Worm (Caenorhabditis elegans) whole organism, L2 larva: Measurements from ENCODE around the gene F22F4.5.
A peak's percentile ranks its signal among the peaks of the same experiment; 100 is the strongest.

Source experiments
- C34F6.9 ChIP-seq: fragments of 150-350 bp; optimal IDR thresholded peaks from 2 replicates; lab custom pipeline; 2014; ENCODE audit warnings: missing biosample characterization, missing genetic modification characterization
- ZK546.5 ChIP-seq: sonication (generic microtip); optimal IDR thresholded peaks from 2 replicates; lab custom pipeline; 2017; ENCODE audit warnings: missing biosample characterization, missing genetic modification characterization
- alr-1 ChIP-seq: fragments of 150-350 bp; optimal IDR thresholded peaks from 2 replicates; lab custom pipeline; 2014; ENCODE audit warnings: missing biosample characterization, missing genetic modification characterization
- aly-2 ChIP-seq: fragments of 150-350 bp; optimal IDR thresholded peaks from 2 replicates; lab custom pipeline; 2014; ENCODE audit warnings: missing biosample characterization, missing genetic modification characterization
- ama-1 ChIP-seq: fragments of 150-350 bp; optimal IDR thresholded peaks from 2 replicates; lab custom pipeline; 2018; ENCODE audit warnings: inconsistent platforms
- blmp-1 ChIP-seq: sonication (generic microtip); optimal IDR thresholded peaks from 2 replicates; lab custom pipeline; 2017; ENCODE audit warnings: missing genetic modification characterization, mild to moderate bottlenecking, missing compliant biosample characterization, antibody characterized with exemption, moderate library complexity; ENCODE audit not compliant: insufficient read depth
- ceh-16 ChIP-seq: fragments of 150-350 bp; optimal IDR thresholded peaks from 2 replicates; lab custom pipeline; 2014; ENCODE audit warnings: missing biosample characterization, missing genetic modification characterization
- ceh-82 ChIP-seq: fragments of 150-350 bp; optimal IDR thresholded peaks from 2 replicates; lab custom pipeline; 2014; ENCODE audit warnings: missing biosample characterization, missing genetic modification characterization
- crh-2 ChIP-seq: sonication (generic microtip); optimal IDR thresholded peaks from 2 replicates; lab custom pipeline; 2017; ENCODE audit warnings: missing biosample characterization, missing genetic modification characterization
- dmd-4 ChIP-seq: sonication (generic microtip); optimal IDR thresholded peaks from 2 replicates; lab custom pipeline; 2017; ENCODE audit warnings: missing biosample characterization, missing genetic modification characterization
- egl-27 ChIP-seq: sonication (generic microtip); optimal IDR thresholded peaks from 3 replicates; lab custom pipeline; 2017; ENCODE audit warnings: missing biosample characterization, missing genetic modification reagents, missing genetic modification characterization
- fos-1 ChIP-seq: fragments of 150-350 bp; optimal IDR thresholded peaks from 2 replicates; lab custom pipeline; 2014; ENCODE audit warnings: missing biosample characterization, missing genetic modification characterization
- gmeb-1 ChIP-seq: fragments of 150-350 bp; optimal IDR thresholded peaks from 2 replicates; lab custom pipeline; 2014; ENCODE audit warnings: missing biosample characterization, missing genetic modification characterization
- lin-13 ChIP-seq: fragments of 150-350 bp; optimal IDR thresholded peaks from 2 replicates; lab custom pipeline; 2014; ENCODE audit warnings: missing biosample characterization, missing genetic modification reagents, missing genetic modification characterization
- lin-39 ChIP-seq: fragments of 150-350 bp; optimal IDR thresholded peaks from 2 replicates; lab custom pipeline; 2014; ENCODE audit warnings: missing biosample characterization, missing genetic modification reagents, missing genetic modification characterization
- lsy-2 ChIP-seq, 2 experiments: fragments of 150-350 bp in 1 of 2; sonication (generic microtip) in 1 of 2; optimal IDR thresholded peaks; 2 replicates each; lab custom pipeline; 2014 to 2017; ENCODE audit warnings: missing biosample characterization in 2 of 2, missing genetic modification characterization in 2 of 2
- mdl-1 ChIP-seq, 2 experiments: fragments of 150-350 bp in 1 of 2; sonication (generic microtip) in 1 of 2; optimal IDR thresholded peaks; 2 replicates each; lab custom pipeline; 2017; ENCODE audit warnings: missing biosample characterization in 2 of 2, missing genetic modification characterization in 2 of 2
- nhr-10 ChIP-seq: sonication (generic microtip); optimal IDR thresholded peaks from 2 replicates; lab custom pipeline; 2017; ENCODE audit warnings: missing biosample characterization, missing genetic modification characterization
- nhr-12 ChIP-seq: fragments of 150-350 bp; optimal IDR thresholded peaks from 2 replicates; lab custom pipeline; 2014; ENCODE audit warnings: missing biosample characterization, missing genetic modification characterization
- nhr-237 ChIP-seq: fragments of 150-350 bp; optimal IDR thresholded peaks from 2 replicates; lab custom pipeline; 2014; ENCODE audit warnings: missing biosample characterization, missing genetic modification characterization
- nhr-25 ChIP-seq: fragments of 150-350 bp; sonication (generic microtip); optimal IDR thresholded peaks from 3 replicates; lab custom pipeline; 2014; ENCODE audit warnings: missing biosample characterization, missing genetic modification characterization
- nhr-6 ChIP-seq: fragments of 150-350 bp; optimal IDR thresholded peaks from 2 replicates; lab custom pipeline; 2014; ENCODE audit warnings: missing biosample characterization, missing genetic modification characterization
- nhr-77 ChIP-seq: fragments of 150-350 bp; optimal IDR thresholded peaks from 2 replicates; lab custom pipeline; 2014; ENCODE audit warnings: missing biosample characterization, missing genetic modification characterization
- sma-9 ChIP-seq, 2 experiments: fragments of 150-350 bp in 1 of 2; sonication (generic microtip) in 1 of 2; optimal IDR thresholded peaks; 2 replicates each; lab custom pipeline; 2014 to 2016; ENCODE audit warnings: missing genetic modification characterization in 2 of 2, mild to moderate bottlenecking in 1 of 2, missing biosample characterization in 1 of 2, missing compliant biosample characterization in 1 of 2, missing genetic modification reagents in 1 of 2, moderate library complexity in 1 of 2
- snpc-4 ChIP-seq: fragments of 150-350 bp; optimal IDR thresholded peaks from 2 replicates; lab custom pipeline; 2014; ENCODE audit warnings: missing biosample characterization, missing genetic modification characterization
- unc-55 ChIP-seq: fragments of 150-350 bp; sonication (generic microtip); optimal IDR thresholded peaks from 3 replicates; lab custom pipeline; 2014; ENCODE audit warnings: missing biosample characterization, missing genetic modification reagents, missing genetic modification characterization
- unc-62 ChIP-seq: fragments of 150-350 bp; optimal IDR thresholded peaks from 2 replicates; lab custom pipeline; 2014; ENCODE audit warnings: missing biosample characterization, missing genetic modification reagents, missing genetic modification characterization
- ztf-1 ChIP-seq: fragments of 200-800 bp; sonication (Bioruptor generic); conservative IDR thresholded peaks from 2 replicates; pipeline ENCODE4 v1.3.6; 2022; ENCODE audit warnings: missing genetic modification characterization, missing compliant biosample characterization
- ztf-4 ChIP-seq: fragments of 150-350 bp; optimal IDR thresholded peaks from 2 replicates; lab custom pipeline; 2014; ENCODE audit warnings: missing biosample characterization, missing genetic modification characterization

The F22F4.5 gene

ce11 chrX:6041094-6041441 is 48.4 kb upstream of the F22F4.5 start:
- TF ChIP-seq fos-1 (tag; lab: Kevin White, UChicago) (peak; percentile 15), dmd-4 (no peak), crh-2 (tag; lab: Kevin White, UChicago) (peak; percentile 8), alr-1 (tag; lab: Kevin White, UChicago) (no peak), lsy-2 (tag; optimal IDR thresholded peaks at IDR 0.05; lab: Kevin White, UChicago) (no peak), nhr-6 (tag; lab: Kevin White, UChicago) (no peak), nhr-12 (no peak), ceh-82 (tag; lab: Kevin White, UChicago) (no peak)
- TF ChIP-seq, all 48 proteins: peak for 2

ce11 chrX:6040435-6041093 is 47.9 kb upstream of the F22F4.5 start:
- TF ChIP-seq mdl-1 (tag; optimal IDR thresholded peaks at IDR 0.05; lab: Kevin White, UChicago) (no peak), crh-2 (tag; lab: Kevin White, UChicago) (peak; percentile 48), lsy-2 (tag; optimal IDR thresholded peaks at IDR 0.05; lab: Kevin White, UChicago) (peak in 1 of 2 experiments; percentile 27), ztf-4 (tag; lab: Kevin White, UChicago) (peak; percentile 44), C34F6.9 (tag; lab: Kevin White, UChicago) (peak; percentile 20)
- TF ChIP-seq, all 48 proteins: peak for 4

ce11 chrX:6039544-6039943 is 46.9 kb upstream of the F22F4.5 start, which contains the start of gene hsp-25:
Gene hsp-25 (minus strand): TSS chrX:6039644.
- TF ChIP-seq nhr-237 (tag; lab: Kevin White, UChicago): no peak
- TF ChIP-seq nhr-77: no peak
- no peak for TF ChIP-seq ceh-16 (tag; lab: Kevin White, UChicago)
- TF ChIP-seq snpc-4 (tag; lab: Kevin White, UChicago): no peak

- no peak for TF ChIP-seq aly-2 (tag; lab: Kevin White, UChicago)
These were observed 38.5 kb upstream of the F22F4.5 start, which contains the start of gene ipp-5 for ce11 chrX:6031169-6031568. Gene ipp-5 (plus strand): TSS chrX:6031469.

ce11 chrX:6029075-6029474 is 36.4 kb upstream of the F22F4.5 start:
- TF ChIP-seq nhr-25 (tag; lab: Kevin White, UChicago) (peak; percentile 5), unc-62 (GFP tag; lab: Kevin White, UChicago) (no peak), ztf-1 (no peak), nhr-6 (tag; lab: Kevin White, UChicago) (no peak), lin-13 (GFP tag; lab: Kevin White, UChicago) (no peak), mdl-1 (tag; optimal IDR thresholded peaks at IDR 0.05; lab: Kevin White, UChicago) (no peak), ceh-16 (tag; lab: Kevin White, UChicago) (peak; percentile 49), ama-1 (lab: Kevin White, UChicago) (no peak), ZK546.5 (tag; lab: Kevin White, UChicago) (no peak), gmeb-1 (no peak), nhr-237 (tag; lab: Kevin White, UChicago) (no peak), lin-39 (tag; lab: Kevin White, UChicago) (no peak), nhr-10 (no peak), egl-27 (tag; lab: Kevin White, UChicago) (no peak), C34F6.9 (tag; lab: Kevin White, UChicago) (no peak), unc-55 (GFP tag; lab: Kevin White, UChicago) (no peak)

- TF ChIP-seq aly-2 (tag; lab: Kevin White, UChicago) (no peak), unc-55 (GFP tag; lab: Kevin White, UChicago) (no peak), blmp-1 (tag; lab: Kevin White, UChicago) (peak; percentile 92), sma-9 (GFP tag; optimal IDR thresholded peaks at IDR 0.05; lab: Kevin White, UChicago) (no peak), sma-9 (tag; optimal IDR thresholded peaks at IDR 0.05; lab: Kevin White, UChicago) (no peak), crh-2 (tag; lab: Kevin White, UChicago) (no peak), alr-1 (tag; lab: Kevin White, UChicago) (no peak)
- TF ChIP-seq, all 48 proteins: peak for 1
These were observed 34.3 kb upstream of the F22F4.5 start for ce11 chrX:6026732-6027528.
